Fruit fly (Drosophila melanogaster) whole organism, adult: ENCODE results near the gene CG45428.

Experiments used
- CG11617 ChIP-seq: fragments of 200-800 bp; sonication (Bioruptor generic); optimal IDR thresholded peaks from 2 replicates; lab custom pipeline; 2017; ENCODE audit warnings: mild to moderate bottlenecking, missing biosample characterization, missing genetic modification reagents, missing genetic modification characterization
- CG12768 ChIP-seq: fragments of 200-800 bp; sonication (Bioruptor generic); optimal IDR thresholded peaks from 2 replicates; lab custom pipeline; 2017; ENCODE audit warnings: missing biosample characterization, missing genetic modification characterization, mild to moderate bottlenecking, moderate library complexity, missing genetic modification reagents
- CG14711 ChIP-seq: fragments of 200-800 bp; sonication (Bioruptor generic); optimal IDR thresholded peaks from 2 replicates; lab custom pipeline; 2018; ENCODE audit warnings: missing biosample characterization, mild to moderate bottlenecking, missing genetic modification characterization, moderate library complexity
- CG1620 ChIP-seq: fragments of 200-800 bp; sonication (Bioruptor generic); optimal IDR thresholded peaks from 2 replicates; lab custom pipeline; 2016; ENCODE audit warnings: missing biosample characterization, missing genetic modification characterization
- CG33017 ChIP-seq: fragments of 200-800 bp; sonication (Bioruptor generic); optimal IDR thresholded peaks from 2 replicates; lab custom pipeline; 2018; ENCODE audit warnings: missing biosample characterization, mild to moderate bottlenecking, missing genetic modification characterization, moderate library complexity
- CG5204 ChIP-seq: fragments of 200-800 bp; sonication (Bioruptor generic); optimal IDR thresholded peaks from 2 replicates; lab custom pipeline; 2016; ENCODE audit warnings: missing biosample characterization, missing genetic modification characterization
- CG7045 ChIP-seq: fragments of 200-800 bp; sonication (Bioruptor generic); optimal IDR thresholded peaks from 2 replicates; lab custom pipeline; 2017; ENCODE audit warnings: missing biosample characterization, mild to moderate bottlenecking, missing genetic modification characterization
- CG7101 ChIP-seq: fragments of 200-800 bp; sonication (Bioruptor generic); optimal IDR thresholded peaks from 2 replicates; lab custom pipeline; 2018; ENCODE audit warnings: missing biosample characterization, mild to moderate bottlenecking, missing genetic modification characterization, moderate library complexity
- Clk ChIP-seq: fragments of 200-800 bp; sonication (Bioruptor generic); optimal IDR thresholded peaks from 2 replicates; lab custom pipeline; 2017; ENCODE audit warnings: missing biosample characterization, missing genetic modification characterization
- Crg-1 ChIP-seq: fragments of 200-800 bp; sonication (Bioruptor generic); optimal IDR thresholded peaks from 2 replicates; lab custom pipeline; 2016; ENCODE audit warnings: missing biosample characterization, missing genetic modification characterization
- Hr96 ChIP-seq: fragments of 200-800 bp; sonication (Bioruptor generic); optimal IDR thresholded peaks from 2 replicates; lab custom pipeline; 2016; ENCODE audit warnings: missing biosample characterization, missing genetic modification characterization
- Mnt ChIP-seq: fragments of 200-800 bp; sonication (Bioruptor generic); optimal IDR thresholded peaks from 2 replicates; lab custom pipeline; 2016; ENCODE audit warnings: missing biosample characterization, mild to moderate bottlenecking, missing genetic modification characterization
- bab1 ChIP-seq: fragments of 200-800 bp; sonication (Bioruptor generic); optimal IDR thresholded peaks from 3 replicates; lab custom pipeline; 2019; ENCODE audit warnings: missing biosample characterization, mild to moderate bottlenecking, missing genetic modification characterization, moderate library complexity
- cic ChIP-seq: fragments of 200-800 bp; sonication (Bioruptor generic); optimal IDR thresholded peaks from 2 replicates; lab custom pipeline; 2017; ENCODE audit warnings: missing biosample characterization, mild to moderate bottlenecking, missing genetic modification characterization, moderate library complexity
- cnc ChIP-seq, 2 experiments: fragments of >200 bp; optimal IDR thresholded peaks; 2 replicates each; lab custom pipeline; 2017
- kay ChIP-seq: fragments of 200-800 bp; sonication (Bioruptor generic); peaks from one replicate; lab custom pipeline; 2016; ENCODE audit warnings: missing biosample characterization, missing genetic modification characterization, borderline replicate concordance
- ovo ChIP-seq: fragments of 200-800 bp; sonication (Bioruptor generic); optimal IDR thresholded peaks from 2 replicates; lab custom pipeline; 2016; ENCODE audit warnings: missing biosample characterization, missing genetic modification characterization
- pad ChIP-seq: fragments of 200-800 bp; sonication (Bioruptor generic); optimal IDR thresholded peaks from 3 replicates; lab custom pipeline; 2017; ENCODE audit warnings: missing biosample characterization, missing genetic modification characterization, mild to moderate bottlenecking, moderate library complexity, missing genetic modification reagents
- tj ChIP-seq: fragments of 200-800 bp; sonication (Bioruptor generic); optimal IDR thresholded peaks from 3 replicates; lab custom pipeline; 2017; ENCODE audit warnings: missing biosample characterization, mild to moderate bottlenecking, missing genetic modification characterization, moderate library complexity
- toe ChIP-seq: fragments of 200-800 bp; sonication (Bioruptor generic); optimal IDR thresholded peaks from 2 replicates; lab custom pipeline; 2016; ENCODE audit warnings: missing biosample characterization, missing genetic modification characterization

Gene CG45428

DNA sequence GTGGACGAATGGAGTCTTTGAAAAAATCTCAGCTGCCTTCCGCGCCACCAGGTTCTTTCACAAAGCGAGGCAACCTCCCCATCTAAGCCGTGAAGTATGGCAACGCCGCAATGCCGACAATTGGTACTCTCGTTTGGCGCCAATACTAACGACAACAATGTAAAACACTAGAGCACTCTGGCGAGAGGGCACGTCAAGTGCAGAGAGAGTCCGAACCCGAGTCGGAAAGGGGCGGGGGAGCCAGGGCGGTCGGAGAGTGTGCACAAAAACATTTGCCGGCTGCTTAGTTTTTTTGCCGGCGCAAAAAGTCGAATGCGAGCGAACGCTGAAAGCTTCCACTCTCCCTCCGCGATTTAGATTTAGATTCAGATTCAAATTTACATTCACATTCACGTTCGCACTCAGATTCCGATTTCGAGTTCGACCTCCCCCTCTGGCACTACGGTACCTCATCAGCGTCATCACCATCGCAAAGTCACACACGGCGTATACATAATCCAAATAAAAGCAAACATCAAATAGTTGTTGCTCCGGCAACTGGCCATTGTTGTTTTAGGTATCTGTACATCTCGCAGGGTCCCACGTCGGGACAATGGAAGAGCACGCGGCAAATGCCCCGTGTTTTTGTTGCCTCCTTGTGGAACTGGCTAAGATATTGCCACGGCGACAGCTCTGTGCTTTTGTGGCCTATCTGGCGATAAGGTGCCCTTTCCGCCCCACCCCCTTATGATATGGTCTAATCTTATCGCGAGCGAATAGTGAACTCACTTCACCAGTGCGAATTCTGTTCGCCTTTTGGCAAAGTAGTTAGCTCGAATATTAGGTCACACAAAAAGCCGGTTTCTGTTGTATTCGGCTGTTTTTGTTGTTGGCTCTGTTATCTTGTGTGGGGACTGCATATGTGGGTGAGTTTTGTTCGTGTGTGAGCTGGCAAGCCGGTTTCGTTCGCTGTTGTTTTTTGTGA, 1.1 kb upstream of the CG45428 start:
- TF ChIP-seq Clk (GFP tag; lab: Kevin White, UChicago) (peak; percentile 53), cnc (optimal IDR thresholded peaks at IDR 0.05; lab: Kevin White, UChicago) (no peak), CG12768 (GFP tag; lab: Kevin White, UChicago) (peak; percentile 69), CG14711 (tag; lab: Kevin White, UChicago) (peak; percentile 42), toe (GFP tag; lab: Kevin White, UChicago) (peak; percentile 3), Hr96 (GFP tag; lab: Kevin White, UChicago) (peak; percentile 43), Mnt (peak; percentile 23), CG7045 (GFP tag; lab: Kevin White, UChicago) (no peak), ovo (GFP tag; lab: Kevin White, UChicago) (no peak), pad (peak; percentile 13), CG33017 (tag; lab: Kevin White, UChicago) (peak; percentile 19), CG11617 (GFP tag; lab: Kevin White, UChicago) (peak; percentile 4), tj (GFP tag; lab: Kevin White, UChicago) (peak; percentile 29), cic (GFP tag; lab: Kevin White, UChicago) (peak; percentile 77), kay (GFP tag; lab: Kevin White, UChicago) (peak; percentile 76)

dm6 chr3L:22835144-22835964, 1.5 kb downstream of the CG45428 start, which contains the start of gene jim:
jim (minus strand) TSS chr3L:22835194.
- TF ChIP-seq CG33017 (tag; lab: Kevin White, UChicago), result peak; percentile 53
- peak; percentile 8 for TF ChIP-seq bab1 (GFP tag; lab: Kevin White, UChicago)
- peak; percentile 71 for TF ChIP-seq tj (GFP tag; lab: Kevin White, UChicago)
- TF ChIP-seq CG7045 (GFP tag; lab: Kevin White, UChicago), result peak; percentile 67
- TF ChIP-seq pad, result peak; percentile 77
- TF ChIP-seq CG5204 (GFP tag; lab: Kevin White, UChicago), result no peak
- TF ChIP-seq Crg-1 (GFP tag; lab: Kevin White, UChicago), result no peak
- no peak for TF ChIP-seq kay (GFP tag; lab: Kevin White, UChicago)
- TF ChIP-seq CG7101 (tag; lab: Kevin White, UChicago), result peak; percentile 35
- TF ChIP-seq CG1620 (GFP tag; lab: Kevin White, UChicago), result no peak
- TF ChIP-seq CG14711 (tag; lab: Kevin White, UChicago), result peak; percentile 5
- TF ChIP-seq Mnt, result peak; percentile 61
- TF ChIP-seq cnc (optimal IDR thresholded peaks at IDR 0.05; lab: Kevin White, UChicago), result no peak
- peak; percentile 23 for TF ChIP-seq Hr96 (GFP tag; lab: Kevin White, UChicago)
- TF ChIP-seq CG12768 (GFP tag; lab: Kevin White, UChicago), result peak; percentile 86
- TF ChIP-seq cic (GFP tag; lab: Kevin White, UChicago), result peak; percentile 87
- TF ChIP-seq CG11617 (GFP tag; lab: Kevin White, UChicago), result peak; percentile 74
- TF ChIP-seq toe (GFP tag; lab: Kevin White, UChicago), result no peak
- peak; percentile 44 for TF ChIP-seq ovo (GFP tag; lab: Kevin White, UChicago)
- TF ChIP-seq Clk (GFP tag; lab: Kevin White, UChicago), result peak; percentile 75

- TF ChIP-seq tj (GFP tag; lab: Kevin White, UChicago) (peak; percentile 98), Crg-1 (GFP tag; lab: Kevin White, UChicago) (no peak), CG14711 (tag; lab: Kevin White, UChicago) (no peak)
These were observed 6.7 kb downstream of the CG45428 start for dm6 chr3L:22830132-22830697.

dm6 chr3L:22826236-22826635, 10.6 kb downstream of the CG45428 start:
- TF ChIP-seq Mnt (no peak), tj (GFP tag; lab: Kevin White, UChicago) (peak; percentile 93)

DNA sequence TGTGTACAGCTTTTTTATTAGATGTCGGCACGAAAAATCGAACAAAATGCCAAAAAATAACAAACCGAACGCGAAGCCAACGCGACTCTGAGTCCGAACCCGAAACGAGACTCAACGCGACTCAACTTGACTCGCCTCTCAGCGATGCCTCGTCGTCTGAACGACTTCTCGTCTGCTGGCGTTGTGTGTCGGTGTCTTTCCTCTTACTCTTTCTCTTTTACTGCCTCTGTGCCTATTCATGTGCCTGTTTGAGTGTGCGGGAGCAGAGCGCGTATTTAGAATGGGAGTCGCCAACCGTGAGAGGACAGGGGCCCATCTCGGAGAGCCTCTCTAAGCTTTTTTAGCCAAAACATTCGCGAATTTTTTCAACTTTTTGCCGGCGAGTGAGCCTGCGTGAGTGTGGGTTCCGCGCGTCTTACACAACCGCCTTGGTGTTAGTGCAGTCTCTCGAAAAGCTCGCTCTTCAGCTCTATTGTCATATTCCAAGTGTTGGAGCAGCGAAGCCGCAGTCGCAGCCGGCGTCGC, 12.1 kb downstream of the CG45428 start:
- TF ChIP-seq CG7101 (tag; lab: Kevin White, UChicago) (peak; percentile 30), bab1 (GFP tag; lab: Kevin White, UChicago) (peak; percentile 9), CG11617 (GFP tag; lab: Kevin White, UChicago) (peak; percentile 60), CG7045 (GFP tag; lab: Kevin White, UChicago) (no peak), toe (GFP tag; lab: Kevin White, UChicago) (no peak), ovo (GFP tag; lab: Kevin White, UChicago) (peak; percentile 5), kay (GFP tag; lab: Kevin White, UChicago) (no peak), Clk (GFP tag; lab: Kevin White, UChicago) (peak; percentile 59), cic (GFP tag; lab: Kevin White, UChicago) (peak; percentile 74), CG12768 (GFP tag; lab: Kevin White, UChicago) (peak; percentile 69), tj (GFP tag; lab: Kevin White, UChicago) (peak; percentile 34), CG1620 (GFP tag; lab: Kevin White, UChicago) (no peak), pad (peak; percentile 43), CG33017 (tag; lab: Kevin White, UChicago) (peak; percentile 69), Mnt (peak; percentile 80), Crg-1 (GFP tag; lab: Kevin White, UChicago) (peak; percentile 21), CG5204 (GFP tag; lab: Kevin White, UChicago) (no peak), Hr96 (GFP tag; lab: Kevin White, UChicago) (peak; percentile 48), CG14711 (tag; lab: Kevin White, UChicago) (peak; percentile 8), cnc (optimal IDR thresholded peaks at IDR 0.05; lab: Kevin White, UChicago) (no peak)
